Fruit fly (Drosophila melanogaster): ENCODE results near the gene SecS.

Gene SecS

DNA sequence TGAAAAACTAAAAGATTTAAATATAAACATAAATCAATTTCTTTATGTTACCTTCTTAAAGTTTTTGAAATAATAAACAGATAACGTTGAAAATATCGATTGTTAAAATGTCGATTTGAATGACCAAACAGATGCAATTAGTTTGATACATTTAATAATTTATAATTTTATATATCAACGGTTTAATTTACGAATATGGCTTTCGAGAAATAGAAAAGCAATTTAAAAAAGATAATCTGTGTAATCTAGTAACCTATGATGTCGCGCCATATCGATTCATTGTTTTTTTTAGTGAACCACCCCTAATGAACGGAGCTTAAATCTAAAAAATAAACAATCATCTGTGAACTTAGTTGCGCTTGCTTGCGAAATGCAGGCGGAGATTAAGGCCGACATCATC is 12.7 kb upstream of the SecS start, which contains the start of gene PolZ2:
TSS of gene PolZ2 (plus strand) at position 301 of the 400 bp plus-strand sequence.
- TF ChIP-seq CG17801 (GFP tag; optimal IDR thresholded peaks at IDR 0.05; ENCODE audit: partially characterized antibody): no peak

DNA sequence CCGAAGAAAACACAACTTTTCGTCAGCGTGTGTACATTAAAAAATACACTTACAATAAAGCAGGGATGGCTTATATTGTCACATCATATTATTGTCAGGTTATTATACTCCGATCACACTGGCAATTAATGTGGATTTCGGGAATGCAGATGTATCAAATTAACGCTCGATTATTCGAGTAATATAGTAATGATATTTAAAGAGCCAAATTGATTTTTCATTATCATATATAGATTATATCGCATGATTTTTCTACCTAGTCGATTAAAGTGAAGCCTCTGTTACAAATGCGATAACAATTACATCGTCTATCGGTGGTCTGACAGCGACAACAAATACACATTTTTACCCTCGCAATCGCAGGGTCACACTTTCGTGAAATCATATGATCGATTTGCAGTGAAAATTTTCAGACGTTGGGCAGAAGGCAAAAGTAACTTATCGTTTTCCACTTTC is 9.8 kb upstream of the SecS start, which contains the start of the genes noi and Vha26:
TSS of gene noi (minus strand) at position 62 of the 456 bp plus-strand sequence.
TSS of gene Vha26 (plus strand) at position 366 of the 456 bp plus-strand sequence.
- TF ChIP-seq CG17801 (GFP tag; optimal IDR thresholded peaks at IDR 0.05; ENCODE audit: partially characterized antibody): peak; percentile 69

DNA sequence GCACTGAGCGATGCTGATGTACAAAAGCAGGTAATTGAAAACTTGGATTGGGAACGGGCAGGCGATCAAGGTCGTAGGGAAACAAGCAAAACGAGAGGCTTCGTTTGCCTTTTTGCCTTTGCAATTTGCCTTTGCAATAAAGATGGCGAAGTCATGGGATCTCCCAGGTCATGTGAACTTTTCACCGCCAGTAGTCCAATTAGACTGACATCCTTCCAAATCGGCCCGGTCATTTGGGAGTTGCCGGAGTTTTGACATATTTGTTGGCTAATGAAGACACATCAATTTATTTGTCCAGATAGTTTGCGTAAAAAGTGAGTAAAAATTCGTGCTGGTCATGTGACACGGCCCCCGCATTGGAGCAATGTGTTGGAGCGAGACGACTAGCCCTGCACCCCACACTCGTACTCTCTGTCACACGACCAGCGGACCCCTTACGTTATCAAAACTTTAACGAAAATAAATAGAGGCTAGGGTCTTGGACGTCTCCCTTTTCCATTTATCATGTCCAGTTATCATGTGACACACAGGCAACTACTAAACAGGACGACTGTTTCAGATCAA is 9.1 kb upstream of the SecS start:
- TF ChIP-seq CG17801 (GFP tag; optimal IDR thresholded peaks at IDR 0.05; ENCODE audit: partially characterized antibody): peak; percentile 22

DNA sequence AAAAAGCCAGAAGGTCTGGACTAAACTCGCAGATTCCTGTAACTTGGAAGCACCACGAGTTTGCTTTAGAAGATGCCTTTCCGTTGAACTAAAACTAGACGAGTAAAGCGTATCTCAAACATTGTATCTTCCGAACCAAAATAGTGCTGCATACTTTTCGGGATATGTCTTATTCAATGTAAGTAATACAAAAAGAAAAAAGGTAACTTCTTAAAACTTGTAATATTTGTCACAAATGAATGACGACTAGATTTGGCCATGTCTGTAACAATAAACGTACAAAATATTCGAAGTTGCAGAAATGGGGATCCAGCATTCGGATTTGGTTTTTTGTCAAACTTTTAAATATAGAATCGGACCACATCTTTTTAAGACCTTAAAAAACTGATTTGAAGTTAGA is 6.4 kb upstream of the SecS start:
- TF ChIP-seq CG17801 (GFP tag; optimal IDR thresholded peaks at IDR 0.05; ENCODE audit: partially characterized antibody): peak; percentile 40

DNA sequence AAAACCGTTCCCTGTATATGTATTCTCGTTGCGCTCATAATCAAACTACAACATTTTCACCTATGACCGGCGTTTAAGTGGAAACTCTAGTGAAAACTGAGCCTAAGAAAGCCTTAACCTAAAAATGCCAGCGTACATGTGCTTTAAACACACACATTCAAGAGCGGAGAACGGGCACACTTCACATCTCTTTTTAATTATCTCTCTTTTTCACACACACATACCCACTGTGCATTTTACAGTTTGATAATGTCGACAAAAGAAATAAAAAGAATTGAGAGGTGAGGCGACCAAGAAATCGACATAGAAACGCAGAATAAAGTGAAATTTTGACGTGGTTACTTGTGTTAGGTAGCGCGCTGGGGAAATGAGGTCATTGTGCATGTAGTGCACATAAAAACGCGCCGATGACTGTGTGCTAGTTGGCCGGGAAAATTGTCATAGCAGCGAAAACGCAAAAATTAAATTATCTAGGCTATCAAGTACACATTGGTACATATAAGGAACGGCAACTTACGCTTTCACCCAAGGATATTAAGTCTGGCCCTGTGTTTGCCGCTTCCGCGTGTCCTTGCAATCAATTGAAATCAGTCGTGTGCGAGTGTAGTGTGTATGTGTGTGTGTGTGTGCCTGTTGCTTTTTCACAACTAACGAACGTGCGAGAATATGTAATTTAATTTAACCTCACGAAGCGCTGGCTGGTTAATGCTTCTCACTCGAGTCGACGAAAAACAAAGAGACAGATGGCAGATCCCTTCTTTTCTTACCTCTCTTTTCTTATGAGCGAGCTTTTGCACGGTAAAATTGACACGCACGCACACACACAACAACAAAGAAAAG is 1.5 kb upstream of the SecS start:
- peak; percentile 46 for TF ChIP-seq CG17801 (GFP tag; optimal IDR thresholded peaks at IDR 0.05; ENCODE audit: partially characterized antibody)

DNA sequence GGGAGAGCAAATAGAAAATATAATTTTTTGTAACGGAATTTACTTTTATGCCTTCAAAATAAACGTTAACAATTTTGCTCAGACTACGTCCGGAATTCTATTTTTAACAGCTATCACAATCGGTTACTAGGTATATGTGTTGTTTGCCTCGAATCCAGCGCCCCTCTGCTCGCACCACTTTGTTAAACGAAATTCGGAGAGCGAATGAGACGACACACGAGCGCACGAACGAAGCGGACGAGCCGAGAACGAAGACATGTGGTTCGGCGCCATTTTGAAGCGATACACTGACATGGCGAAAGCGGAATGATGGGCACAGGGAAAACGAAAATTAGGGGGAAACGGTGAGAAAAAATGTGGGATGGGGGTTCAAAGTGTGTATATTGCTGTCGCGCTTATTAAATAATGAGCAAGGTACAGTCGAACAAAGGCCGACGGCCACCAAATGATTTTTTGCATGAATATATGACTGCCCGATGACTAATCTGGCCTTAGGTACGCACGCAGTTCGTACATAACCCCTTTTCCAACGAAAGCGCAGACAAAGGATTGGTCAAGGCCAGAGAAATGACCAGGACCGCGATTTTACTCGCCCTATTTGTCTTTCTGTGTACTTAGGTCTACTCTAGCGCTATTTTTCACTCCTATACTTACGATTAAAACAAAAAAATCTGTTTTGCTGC is 731 bp upstream of the SecS start:
- peak; percentile 67 for TF ChIP-seq CG17801 (GFP tag; optimal IDR thresholded peaks at IDR 0.05; ENCODE audit: partially characterized antibody)

DNA sequence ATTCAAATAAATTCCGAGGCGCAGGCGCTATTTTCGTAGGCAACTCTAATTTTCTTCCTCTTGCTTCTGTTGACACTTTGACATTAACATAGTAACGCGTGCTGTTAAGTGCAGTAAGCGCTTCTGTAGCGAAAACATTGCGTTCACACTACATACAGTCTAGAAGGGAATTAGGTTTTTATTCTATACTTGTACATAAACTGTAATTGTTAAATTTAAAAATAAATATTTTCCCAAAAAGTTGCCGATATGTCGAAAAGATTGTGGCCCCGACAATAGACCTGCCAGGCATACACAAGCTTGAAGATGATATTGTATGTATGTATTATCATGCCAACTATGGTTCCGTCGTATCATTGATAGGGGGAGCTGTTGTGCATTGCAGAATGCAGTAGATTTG is 5.2 kb downstream of the SecS start, which contains the start of gene asl:
TSS of gene asl (minus strand) at position 67 of the 400 bp plus-strand sequence.
- TF ChIP-seq CG17801 (GFP tag; optimal IDR thresholded peaks at IDR 0.05; ENCODE audit: partially characterized antibody): no peak

DNA sequence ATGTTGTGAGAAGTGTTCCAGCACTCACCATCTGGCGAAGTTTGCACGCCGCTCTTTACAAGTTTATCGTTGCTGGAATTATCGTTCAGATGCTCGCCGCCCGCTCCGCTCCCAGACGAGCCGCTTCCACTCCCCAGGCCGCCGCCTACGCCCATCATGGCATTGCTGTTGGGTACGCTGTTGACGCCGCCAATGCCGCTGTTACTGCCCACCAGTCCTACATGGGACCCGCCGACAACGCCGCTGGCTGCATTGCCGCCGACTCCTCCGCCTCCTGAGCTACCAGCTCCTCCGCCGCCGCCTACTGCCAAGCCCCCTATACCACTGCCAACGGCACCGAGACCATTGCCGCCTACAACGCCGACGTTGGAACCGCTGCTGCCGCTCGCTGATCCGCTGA is 7.2 kb downstream of the SecS start:
- no peak for TF ChIP-seq CG17801 (GFP tag; optimal IDR thresholded peaks at IDR 0.05; ENCODE audit: partially characterized antibody)

DNA sequence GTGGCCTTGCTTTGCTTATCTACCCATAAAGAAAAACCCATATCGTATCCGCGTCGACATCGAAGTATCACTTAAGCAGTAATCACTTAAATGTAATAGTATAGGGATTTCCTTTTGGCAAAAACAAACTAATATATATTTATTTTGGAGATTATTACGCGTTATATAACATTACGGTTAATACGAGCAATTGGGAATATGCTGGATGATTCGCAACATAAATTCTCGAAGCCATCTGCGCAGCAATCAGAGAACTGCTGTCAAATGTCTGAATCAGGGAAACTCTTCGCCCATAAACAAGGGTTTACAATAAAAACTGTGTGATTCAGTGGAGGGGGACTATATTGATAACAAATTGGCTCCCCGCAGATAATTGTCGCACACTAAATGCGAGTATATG is 9.4 kb downstream of the SecS start:
- no peak for TF ChIP-seq CG17801 (GFP tag; optimal IDR thresholded peaks at IDR 0.05; ENCODE audit: partially characterized antibody)

DNA sequence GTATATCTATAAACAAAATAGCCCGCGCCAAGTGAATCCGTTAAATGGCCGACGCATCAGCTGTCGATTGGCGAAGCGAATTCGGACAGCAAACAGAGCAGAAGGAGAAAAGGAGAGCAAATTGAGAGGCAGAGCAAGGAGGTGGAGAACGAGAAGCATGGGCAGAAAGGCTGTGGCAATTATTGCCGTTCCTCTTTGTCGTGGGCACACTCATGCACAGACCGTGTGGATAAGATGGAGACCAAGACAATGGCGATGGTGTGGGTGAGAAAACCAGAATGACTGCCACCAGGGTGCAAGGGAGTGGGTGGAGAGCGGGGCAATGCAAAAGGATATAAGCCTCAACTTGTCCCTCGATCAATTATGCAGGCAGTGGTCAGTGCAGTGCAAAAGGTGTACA is 9.9 kb downstream of the SecS start:
- no peak for TF ChIP-seq CG17801 (GFP tag; optimal IDR thresholded peaks at IDR 0.05; ENCODE audit: partially characterized antibody)

DNA sequence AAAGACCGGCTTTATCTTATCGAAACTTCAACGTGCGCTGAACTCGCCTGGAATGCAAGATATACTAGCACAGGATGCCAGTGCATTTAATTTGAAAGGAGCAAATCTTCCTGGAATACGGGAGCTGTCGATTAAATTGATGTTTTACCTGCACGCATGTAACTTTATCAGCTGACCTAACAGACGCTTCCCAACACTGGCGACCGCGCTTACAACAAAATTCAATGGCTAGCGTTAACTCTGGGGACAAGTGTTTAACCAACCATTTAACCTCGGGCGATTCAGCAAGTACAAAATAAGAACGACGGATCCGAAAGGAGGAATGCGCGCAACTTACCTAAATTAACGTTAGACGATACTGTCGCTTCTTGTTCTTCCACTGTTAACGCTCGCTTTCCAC is 10.5 kb downstream of the SecS start:
- TF ChIP-seq CG17801 (GFP tag; optimal IDR thresholded peaks at IDR 0.05; ENCODE audit: partially characterized antibody): peak; percentile 4

DNA sequence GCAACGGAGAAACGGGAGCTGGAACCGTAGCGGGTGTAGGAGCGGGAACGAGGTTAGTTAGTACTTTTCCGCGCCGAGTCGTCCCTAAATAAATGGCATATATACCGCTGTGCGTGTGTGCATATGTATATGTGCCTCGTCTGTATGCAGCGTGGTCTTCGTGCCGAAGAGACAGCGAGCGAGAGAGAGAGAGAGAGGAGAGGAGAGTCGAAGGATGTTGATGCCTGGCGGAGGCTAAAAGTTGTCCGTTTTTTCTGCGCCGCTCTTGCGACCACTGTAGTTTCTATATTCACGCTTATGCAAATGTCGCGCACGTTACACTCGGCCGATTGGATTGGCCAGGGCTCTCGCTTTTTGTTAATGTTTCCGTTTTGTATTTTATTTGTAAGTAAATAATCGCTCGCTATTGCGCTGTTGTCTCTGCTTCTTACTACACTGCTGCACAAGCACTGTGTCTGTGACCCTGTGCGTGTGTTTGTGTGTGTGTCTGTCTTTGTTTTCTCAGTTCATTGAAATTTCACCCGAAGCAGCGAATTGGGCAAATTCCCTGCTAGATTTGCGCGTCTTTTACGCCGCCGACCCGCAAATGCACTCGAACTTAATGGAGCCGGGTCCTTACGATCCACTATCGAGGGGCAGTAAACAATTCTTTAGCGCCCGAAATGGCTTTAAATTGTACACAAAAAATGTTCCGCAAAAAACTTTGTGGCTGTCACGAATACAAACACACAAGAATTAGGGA is 11.3 kb downstream of the SecS start, which contains the start of gene Rga:
TSS of gene Rga (minus strand) at position 741 of the 742 bp plus-strand sequence.
- no peak for TF ChIP-seq CG17801 (GFP tag; optimal IDR thresholded peaks at IDR 0.05; ENCODE audit: partially characterized antibody)

DNA sequence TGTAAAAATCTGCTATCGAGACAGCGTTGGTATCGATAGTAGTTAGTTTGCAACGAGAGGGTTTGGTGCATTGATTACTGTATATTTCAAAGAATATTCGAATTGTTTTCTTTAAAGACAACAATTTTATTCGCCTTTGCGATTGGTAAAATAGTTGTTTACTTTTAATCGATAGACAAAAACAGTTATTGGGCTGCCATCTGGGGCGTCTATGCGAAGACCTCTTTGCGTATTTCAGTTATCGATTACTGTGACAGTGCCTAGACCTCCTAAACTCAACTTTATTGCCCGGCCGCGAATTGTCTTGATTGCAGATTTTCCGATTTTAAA is 11.8 kb downstream of the SecS start, which contains the start of gene Atu:
TSS of gene Atu (plus strand) at position 245 of the 330 bp plus-strand sequence.
- peak; percentile 55 for TF ChIP-seq CG17801 (GFP tag; optimal IDR thresholded peaks at IDR 0.05; ENCODE audit: partially characterized antibody)

DNA sequence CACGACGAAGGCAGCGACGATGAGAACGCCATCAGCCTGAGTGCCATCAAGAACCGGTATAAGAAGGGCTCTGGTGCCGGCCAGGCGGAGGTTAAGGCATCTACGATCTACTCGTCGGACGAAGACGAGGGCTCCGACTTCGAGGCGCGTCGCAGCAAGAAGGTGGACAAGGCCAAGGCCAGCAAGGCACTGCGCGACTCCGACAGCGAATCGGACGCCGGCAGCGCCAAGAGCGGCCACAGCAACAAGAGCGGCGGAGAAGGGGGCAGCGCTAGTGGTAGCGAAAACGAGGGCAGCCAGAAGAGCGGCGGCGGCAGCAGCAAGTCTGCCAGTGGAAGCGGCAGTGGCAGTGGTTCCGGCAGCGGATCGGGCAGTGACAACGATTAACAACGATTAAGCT is 14.3 kb downstream of the SecS start:
- TF ChIP-seq CG17801 (GFP tag; optimal IDR thresholded peaks at IDR 0.05; ENCODE audit: partially characterized antibody): no peak

All from ovary, adult (tissue).